Fruit fly (Drosophila melanogaster) whole organism, embryonic: ENCODE data around the gene CG14356.
A peak's percentile ranks its signal among the peaks of the same experiment; 100 is the strongest.

ENCODE experiments used
- Antp ChIP-seq: fragments of 200-800 bp; sonication (Bioruptor generic); optimal IDR thresholded peaks from 3 replicates; lab custom pipeline; 2016; ENCODE audit warnings: missing biosample characterization, missing genetic modification characterization
- Bteb2 ChIP-seq: fragments of 200-800 bp; sonication (Bioruptor generic); optimal IDR thresholded peaks from 2 replicates; lab custom pipeline; 2016; ENCODE audit warnings: missing biosample characterization, missing genetic modification characterization
- CG10366 ChIP-seq: fragments of 200-800 bp; sonication (Bioruptor generic); IDR thresholded peaks from 2 replicates; pipeline ENCODE4 v1.3.6; 2022; ENCODE audit warnings: missing biosample characterization, missing genetic modification characterization
- CG10543 ChIP-seq: fragments of 200-800 bp; sonication (Bioruptor generic); optimal IDR thresholded peaks from 3 replicates; lab custom pipeline; 2017; ENCODE audit warnings: missing biosample characterization, mild to moderate bottlenecking, missing genetic modification characterization, moderate library complexity
- CG11723 ChIP-seq: fragments of 200-800 bp; sonication (Bioruptor generic); optimal IDR thresholded peaks from 2 replicates; lab custom pipeline; 2017; ENCODE audit warnings: missing biosample characterization, mild to moderate bottlenecking, missing genetic modification characterization
- CG12299 ChIP-seq: fragments of 200-800 bp; sonication (Bioruptor generic); optimal IDR thresholded peaks from 2 replicates; lab custom pipeline; 2018; ENCODE audit warnings: missing biosample characterization, mild to moderate bottlenecking, missing genetic modification characterization
- CG12942 ChIP-seq: fragments of 200-800 bp; sonication (Bioruptor generic); optimal IDR thresholded peaks from 3 replicates; lab custom pipeline; 2016; ENCODE audit warnings: missing biosample characterization, missing genetic modification characterization
- CG13775 ChIP-seq: fragments of 200-800 bp; sonication (Bioruptor generic); optimal IDR thresholded peaks from 3 replicates; lab custom pipeline; 2017; ENCODE audit warnings: missing biosample characterization, mild to moderate bottlenecking, missing genetic modification characterization
- CG1603 ChIP-seq: fragments of 200-800 bp; sonication (Bioruptor generic); optimal IDR thresholded peaks from 2 replicates; lab custom pipeline; 2019; ENCODE audit warnings: missing biosample characterization, mild to moderate bottlenecking, missing genetic modification characterization, moderate library complexity
- CG17802 ChIP-seq: fragments of 200-800 bp; sonication (Bioruptor generic); optimal IDR thresholded peaks from 2 replicates; lab custom pipeline; 2018; ENCODE audit warnings: missing biosample characterization, mild to moderate bottlenecking, missing genetic modification characterization, moderate library complexity
- CG18262 ChIP-seq: fragments of 200-800 bp; optimal IDR thresholded peaks from 3 replicates; lab custom pipeline; 2019; ENCODE audit warnings: missing biosample characterization, mild to moderate bottlenecking, missing genetic modification characterization, moderate library complexity
- CG2199 ChIP-seq: fragments of 200-800 bp; sonication (Bioruptor generic); IDR thresholded peaks from 3 replicates; pipeline ENCODE4 v1.3.6; 2022; ENCODE audit warnings: missing biosample characterization, missing genetic modification characterization
- CG3065 ChIP-seq: fragments of 200-800 bp; sonication (Bioruptor generic); optimal IDR thresholded peaks from 2 replicates; lab custom pipeline; 2016; ENCODE audit warnings: missing biosample characterization, missing genetic modification characterization
- CG32532 ChIP-seq: fragments of 200-800 bp; sonication (Bioruptor generic); IDR thresholded peaks from 2 replicates; pipeline ENCODE4 v1.3.6; 2022; ENCODE audit warnings: missing biosample characterization, missing genetic modification characterization
- CG32772 ChIP-seq: fragments of 200-800 bp; sonication (Bioruptor generic); IDR thresholded peaks from 2 replicates; pipeline ENCODE4 v1.3.6; 2022; ENCODE audit warnings: missing biosample characterization, missing genetic modification characterization
- CG3407 ChIP-seq: fragments of 200-800 bp; sonication (Bioruptor generic); optimal IDR thresholded peaks from 2 replicates; lab custom pipeline; 2018; ENCODE audit warnings: missing biosample characterization, mild to moderate bottlenecking, missing genetic modification characterization
- CG34422 ChIP-seq: fragments of 200-800 bp; sonication (Bioruptor generic); IDR thresholded peaks from 3 replicates; pipeline ENCODE4 v1.3.6; 2022; ENCODE audit warnings: missing biosample characterization, missing genetic modification characterization
- CG3726 ChIP-seq: fragments of 200-800 bp; sonication (Bioruptor generic); IDR thresholded peaks from 3 replicates; pipeline ENCODE4, ENCODE4 v1.3.6; 2022; ENCODE audit warnings: missing biosample characterization, missing genetic modification characterization
- CG6175 ChIP-seq: fragments of 200-800 bp; sonication (Bioruptor generic); IDR thresholded peaks from 3 replicates; pipeline ENCODE4 v1.3.6; 2022; ENCODE audit warnings: missing biosample characterization, missing genetic modification characterization
- CG7786 ChIP-seq: fragments of 200-800 bp; sonication (Bioruptor generic); optimal IDR thresholded peaks from 2 replicates; lab custom pipeline; 2016; ENCODE audit warnings: missing biosample characterization, missing genetic modification characterization
- CG8478 ChIP-seq: fragments of >200 bp; optimal IDR thresholded peaks from 2 replicates; lab custom pipeline; 2018
- CG8944 ChIP-seq: fragments of 200-800 bp; sonication (Bioruptor generic); optimal IDR thresholded peaks from 3 replicates; lab custom pipeline; 2016; ENCODE audit warnings: missing biosample characterization, missing genetic modification characterization
- CoRest ChIP-seq: fragments of 200-800 bp; sonication (Bioruptor generic); optimal IDR thresholded peaks from 3 replicates; lab custom pipeline; 2018; ENCODE audit warnings: missing biosample characterization, mild to moderate bottlenecking, missing genetic modification characterization, moderate library complexity
- D19B ChIP-seq: fragments of 200-800 bp; sonication (Bioruptor generic); optimal IDR thresholded peaks from 2 replicates; lab custom pipeline; 2017; ENCODE audit warnings: missing biosample characterization, mild to moderate bottlenecking, missing genetic modification characterization
- Dp ChIP-seq: fragments of 200-800 bp; sonication (Bioruptor generic); optimal IDR thresholded peaks from 2 replicates; lab custom pipeline; 2018; ENCODE audit warnings: missing biosample characterization, mild to moderate bottlenecking, missing genetic modification characterization, moderate library complexity
- HLHmδ ChIP-seq: fragments of 200-800 bp; sonication (Bioruptor generic); optimal IDR thresholded peaks from 2 replicates; lab custom pipeline; 2018; ENCODE audit warnings: missing biosample characterization, mild to moderate bottlenecking, missing genetic modification characterization, moderate library complexity
- Hr51 ChIP-seq, 2 experiments: fragments of 200-800 bp; sonication (Bioruptor generic); optimal IDR thresholded peaks; 2 replicates in 1 of 2; 3 replicates in 1 of 2; lab custom pipeline; 2016 to 2018; ENCODE audit warnings: missing biosample characterization in 2 of 2, missing genetic modification characterization in 2 of 2, mild to moderate bottlenecking in 1 of 2, moderate library complexity in 1 of 2
- Lhr ChIP-seq: fragments of 200-800 bp; sonication (Bioruptor generic); optimal IDR thresholded peaks from 3 replicates; lab custom pipeline; 2017; ENCODE audit warnings: mild to moderate bottlenecking, missing biosample characterization, missing genetic modification reagents, missing genetic modification characterization
- MESR4 ChIP-seq: fragments of 200-800 bp; sonication (Bioruptor generic); optimal IDR thresholded peaks from 2 replicates; lab custom pipeline; 2018; ENCODE audit warnings: missing biosample characterization, mild to moderate bottlenecking, missing genetic modification characterization, moderate library complexity
- Mad ChIP-seq: fragments of 200-800 bp; sonication (Bioruptor generic); optimal IDR thresholded peaks from 2 replicates; lab custom pipeline; 2016; ENCODE audit warnings: missing biosample characterization, missing genetic modification characterization
- Meics ChIP-seq: fragments of 200-800 bp; sonication (Bioruptor generic); optimal IDR thresholded peaks from 2 replicates; lab custom pipeline; 2017; ENCODE audit warnings: missing biosample characterization, mild to moderate bottlenecking, missing genetic modification characterization
- Scr ChIP-seq: fragments of 200-800 bp; sonication (Bioruptor generic); IDR thresholded peaks from 2 replicates; pipeline ENCODE4 v1.3.6; 2022; ENCODE audit warnings: missing biosample characterization, missing genetic modification characterization; ENCODE audit not compliant: partially characterized antibody
- Trl ChIP-seq, 3 experiments: fragments of >200 bp in 2 of 3; fragments of 200-800 bp in 1 of 3; sonication (Bioruptor generic) in 1 of 3; optimal IDR thresholded peaks; 2 replicates in 1 of 3; 3 replicates in 2 of 3; lab custom pipeline; 2016 to 2017; ENCODE audit warnings: missing biosample characterization in 1 of 3, missing genetic modification characterization in 1 of 3
- ac ChIP-seq: fragments of 200-800 bp; sonication (Bioruptor generic); optimal IDR thresholded peaks from 3 replicates; lab custom pipeline; 2017; ENCODE audit warnings: missing biosample characterization, mild to moderate bottlenecking, missing genetic modification characterization
- bbx ChIP-seq: fragments of 200-800 bp; sonication (Bioruptor generic); IDR thresholded peaks from 2 replicates; pipeline ENCODE4 v1.3.6; 2022; ENCODE audit warnings: missing biosample characterization, missing genetic modification characterization; ENCODE audit not compliant: partially characterized antibody
- crp ChIP-seq, 2 experiments: fragments of 200-800 bp; sonication (Bioruptor generic); optimal IDR thresholded peaks; 2 replicates in 1 of 2; 3 replicates in 1 of 2; lab custom pipeline; 2017; ENCODE audit warnings: missing biosample characterization in 2 of 2, missing genetic modification characterization in 2 of 2, mild to moderate bottlenecking in 1 of 2, moderate library complexity in 1 of 2
- dmrt11E ChIP-seq: fragments of 200-800 bp; sonication (Bioruptor generic); optimal IDR thresholded peaks from 3 replicates; lab custom pipeline; 2018; ENCODE audit warnings: missing biosample characterization, mild to moderate bottlenecking, missing genetic modification characterization, moderate library complexity
- emc ChIP-seq: fragments of 200-800 bp; sonication (Bioruptor generic); optimal IDR thresholded peaks from 2 replicates; lab custom pipeline; 2016; ENCODE audit warnings: missing biosample characterization, missing genetic modification characterization
- esg ChIP-seq: fragments of 200-800 bp; sonication (Bioruptor generic); conservative IDR thresholded peaks from 2 replicates; pipeline ENCODE4 v1.3.6; 2022; ENCODE audit warnings: missing biosample characterization, missing genetic modification characterization
- fu2 ChIP-seq: fragments of 200-800 bp; sonication (Bioruptor generic); optimal IDR thresholded peaks from 2 replicates; lab custom pipeline; 2016; ENCODE audit warnings: missing biosample characterization, missing genetic modification characterization
- gsb-n ChIP-seq: fragments of 200-800 bp; sonication (Bioruptor generic); optimal IDR thresholded peaks from 3 replicates; lab custom pipeline; 2018; ENCODE audit warnings: missing biosample characterization, mild to moderate bottlenecking, missing genetic modification characterization
- pb ChIP-seq: fragments of 200-800 bp; sonication (Bioruptor generic); optimal IDR thresholded peaks from 3 replicates; lab custom pipeline; 2016; ENCODE audit warnings: missing biosample characterization, missing genetic modification characterization
- ranshi ChIP-seq: fragments of 200-800 bp; sonication (Bioruptor generic); IDR thresholded peaks from 2 replicates; pipeline ENCODE4 v1.3.6; 2022; ENCODE audit warnings: missing biosample characterization, missing genetic modification characterization
- stc ChIP-seq: fragments of 200-800 bp; sonication (Bioruptor generic); IDR thresholded peaks from 2 replicates; pipeline ENCODE4 v1.3.6; 2022; ENCODE audit warnings: missing biosample characterization, missing genetic modification characterization
- tgo ChIP-seq: fragments of 200-800 bp; sonication (Bioruptor generic); IDR thresholded peaks from 3 replicates; pipeline ENCODE4 v1.3.6; 2022; ENCODE audit warnings: missing biosample characterization, missing genetic modification characterization
- tin ChIP-seq: fragments of 200-800 bp; sonication (Bioruptor generic); optimal IDR thresholded peaks from 3 replicates; lab custom pipeline; 2016; ENCODE audit warnings: missing biosample characterization, missing genetic modification characterization
- twi ChIP-seq: fragments of 200-800 bp; optimal IDR thresholded peaks from 2 replicates; lab custom pipeline; 2019; ENCODE audit warnings: missing biosample characterization, mild to moderate bottlenecking, missing genetic modification characterization, moderate library complexity
- vfl ChIP-seq: fragments of 200-800 bp; sonication (Bioruptor generic); optimal IDR thresholded peaks from 2 replicates; lab custom pipeline; 2016; ENCODE audit warnings: missing biosample characterization, missing genetic modification characterization
- vvl ChIP-seq: fragments of 200-800 bp; sonication (Bioruptor generic); IDR thresholded peaks from 2 replicates; pipeline ENCODE4 v1.3.6; 2022; ENCODE audit warnings: missing biosample characterization, missing genetic modification characterization
- z ChIP-seq: fragments of 200-800 bp; sonication (Bioruptor generic); IDR thresholded peaks from 3 replicates; pipeline ENCODE4 v1.3.6; 2022; ENCODE audit warnings: missing biosample characterization, missing genetic modification characterization

Gene CG14356

dm6 chr3R:14122347-14122812 is 9.5 kb downstream of the CG14356 start, which contains the start of the genes Abi and twf (continued):
- TF ChIP-seq Trl (optimal IDR thresholded peaks at IDR 0.05; lab: Kevin White, UChicago) (no peak), Trl (GFP tag; optimal IDR thresholded peaks at IDR 0.05; lab: Kevin White, UChicago) (peak; percentile 27), CG10543 (GFP tag; lab: Kevin White, UChicago) (peak; percentile 47), CG8478 (lab: Kevin White, UChicago) (no peak), pb (GFP tag; lab: Kevin White, UChicago) (no peak), MESR4 (GFP tag; lab: Kevin White, UChicago) (peak; percentile 24), esg (GFP tag; lab: Robert Waterston, UW) (peak; percentile 39), CG12942 (GFP tag; lab: Kevin White, UChicago) (peak; percentile 75), emc (GFP tag; lab: Kevin White, UChicago) (peak; percentile 20), bbx (no peak), vfl (GFP tag; lab: Kevin White, UChicago) (peak; percentile 23), tgo (peak; percentile 67), dmrt11E (tag; lab: Kevin White, UChicago) (peak; percentile 65), CG32532 (GFP tag; lab: Robert Waterston, UW) (peak; percentile 59), Hr51 (GFP tag; optimal IDR thresholded peaks at IDR 0.05; lab: Kevin White, UChicago) (peak; percentile 40 to 61), stc (peak; percentile 60; the same call in 1 of the 2 replicates), Scr (GFP tag; lab: Robert Waterston, UW) (no peak), CG3726 (0 out of 3 replicates have a peak, but pooled peaks have one; percentile 38), CG8944 (peak; percentile 33), HLHmδ (GFP tag; lab: Kevin White, UChicago) (no peak), CG17802 (tag; lab: Kevin White, UChicago) (peak; percentile 11), CG13775 (GFP tag; lab: Kevin White, UChicago) (peak; percentile 74), ranshi (GFP tag; lab: Robert Waterston, UW) (peak; percentile 32; the same call in 1 of the 2 replicates), tin (GFP tag; lab: Kevin White, UChicago) (peak; percentile 71), CG11723 (no peak), CG32772 (peak; percentile 39), Lhr (peak; percentile 42), Bteb2 (GFP tag; lab: Kevin White, UChicago) (peak; percentile 52), gsb-n (peak; percentile 57), CoRest (tag; lab: Kevin White, UChicago) (peak; percentile 77), CG34422 (GFP tag; lab: Robert Waterston, UW) (peak; percentile 60; the same call in 1 of the 3 replicates), Antp (no peak), D19B (no peak), CG1603 (no peak), CG6175 (GFP tag; lab: Robert Waterston, UW) (0 out of 3 replicates have a peak, but pooled peaks have one; percentile 16), CG3407 (GFP tag; lab: Kevin White, UChicago) (peak; percentile 43), CG12299 (peak; percentile 20), z (GFP tag; lab: Robert Waterston, UW) (no peak), CG2199 (no peak), Mad (GFP tag; lab: Kevin White, UChicago) (peak; percentile 58), vvl (GFP tag; lab: Robert Waterston, UW) (peak; percentile 81), fu2 (GFP tag; lab: Kevin White, UChicago) (peak; percentile 74), ac (GFP tag; lab: Kevin White, UChicago) (no peak), Dp (GFP tag; lab: Kevin White, UChicago) (peak; percentile 15), crp (GFP tag; optimal IDR thresholded peaks at IDR 0.05; lab: Kevin White, UChicago) (peak in 1 of 2 experiments; percentile 56), CG18262 (tag; lab: Kevin White, UChicago) (peak; percentile 58), Meics (GFP tag; lab: Kevin White, UChicago) (peak; percentile 60), CG10366 (GFP tag; lab: Robert Waterston, UW) (peak; percentile 52), CG3065 (GFP tag; lab: Kevin White, UChicago) (peak; percentile 39), CG7786 (peak; percentile 34), twi (tag; lab: Kevin White, UChicago) (no peak)
